Fruit fly (Drosophila melanogaster) whole organism, adult: ENCODE results near the gene CG10748.
A peak's percentile ranks its signal among the peaks of the same experiment; 100 is the strongest.

Experiments used
- CG11617 ChIP-seq: fragments of 200-800 bp; sonication (Bioruptor generic); optimal IDR thresholded peaks from 2 replicates; lab custom pipeline; 2017; ENCODE audit warnings: mild to moderate bottlenecking, missing biosample characterization, missing genetic modification reagents, missing genetic modification characterization
- CG33017 ChIP-seq: fragments of 200-800 bp; sonication (Bioruptor generic); optimal IDR thresholded peaks from 2 replicates; lab custom pipeline; 2018; ENCODE audit warnings: missing biosample characterization, mild to moderate bottlenecking, missing genetic modification characterization, moderate library complexity
- CG5204 ChIP-seq: fragments of 200-800 bp; sonication (Bioruptor generic); optimal IDR thresholded peaks from 2 replicates; lab custom pipeline; 2016; ENCODE audit warnings: missing biosample characterization, missing genetic modification characterization
- CG7045 ChIP-seq: fragments of 200-800 bp; sonication (Bioruptor generic); optimal IDR thresholded peaks from 2 replicates; lab custom pipeline; 2017; ENCODE audit warnings: missing biosample characterization, mild to moderate bottlenecking, missing genetic modification characterization
- kay ChIP-seq: fragments of 200-800 bp; sonication (Bioruptor generic); peaks from one replicate; lab custom pipeline; 2016; ENCODE audit warnings: missing biosample characterization, missing genetic modification characterization, borderline replicate concordance

DNA sequence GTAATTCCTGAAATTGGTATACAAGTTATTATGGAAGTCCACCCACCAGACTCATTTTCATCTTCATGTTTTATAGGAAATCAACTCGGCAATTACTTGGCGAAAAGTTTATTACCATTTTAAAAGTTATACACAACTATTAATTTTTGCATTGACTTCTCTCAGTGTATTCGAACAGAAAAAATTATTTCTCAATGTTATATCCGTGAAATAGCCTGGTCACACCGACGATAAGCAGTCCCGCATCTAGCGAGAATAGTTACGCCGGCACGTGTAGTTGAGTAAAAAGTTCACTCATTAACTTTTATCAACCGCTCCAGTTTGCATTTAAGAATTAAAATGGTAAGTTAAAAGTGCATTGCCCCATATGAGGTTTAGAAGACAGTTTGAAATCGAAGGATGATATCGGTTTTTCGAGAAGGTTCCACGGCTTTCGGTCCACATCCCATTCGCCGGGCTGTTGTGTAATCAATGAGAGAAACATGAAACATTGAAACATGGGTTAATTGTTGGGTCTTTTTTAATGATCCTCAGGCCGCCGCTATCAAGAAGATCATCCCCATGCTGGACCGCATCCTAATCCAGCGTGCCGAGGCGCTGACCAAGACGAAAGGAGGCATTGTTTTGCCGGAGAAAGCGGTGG, 43.8 kb upstream of the CG10748 start, which contains the start of gene CG11267:
- TF ChIP-seq kay (GFP tag; lab: Kevin White, UChicago) (no peak), CG33017 (tag; lab: Kevin White, UChicago) (peak; percentile 61), CG11617 (GFP tag; lab: Kevin White, UChicago) (peak; percentile 58), CG5204 (GFP tag; lab: Kevin White, UChicago) (no peak), CG7045 (GFP tag; lab: Kevin White, UChicago) (peak; percentile 87)
